Worm (Caenorhabditis elegans): ENCODE measurements around the gene F14F9.8.

Gene F14F9.8

DNA sequence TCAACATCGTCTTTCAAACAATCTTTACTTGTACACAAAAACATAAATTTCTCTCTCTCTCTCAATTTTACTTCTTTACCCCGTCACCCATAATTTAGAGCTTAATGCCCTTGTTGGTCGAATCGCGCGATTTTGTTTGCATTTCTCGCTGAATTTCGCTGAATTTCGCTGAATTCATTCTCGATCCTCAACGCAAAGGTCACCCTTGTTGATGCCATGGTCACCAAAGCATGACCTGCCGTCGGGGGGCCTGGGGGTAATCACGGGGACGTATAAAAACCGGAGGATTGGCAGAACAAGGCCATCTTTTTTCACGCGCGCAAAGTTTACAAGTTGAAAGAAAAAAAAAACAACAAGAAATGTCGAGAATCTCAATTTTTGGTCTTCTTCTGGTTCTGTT, at the start of gene F14F9.8:
Gene F14F9.8 (plus strand): TSS at position 301 of the 400 bp plus-strand sequence.
- TF ChIP-seq tbx-2 (tag; optimal IDR thresholded peaks at IDR 0.05), result no peak
- no peak for TF ChIP-seq lin-11 (tag; optimal IDR thresholded peaks at IDR 0.05)
- no peak for TF ChIP-seq dve-1 (tag; optimal IDR thresholded peaks at IDR 0.05)
- TF ChIP-seq syd-9 (tag; optimal IDR thresholded peaks at IDR 0.05), result no peak
- no peak for TF ChIP-seq npax-4 (tag; optimal IDR thresholded peaks at IDR 0.05)
- no peak for TF ChIP-seq ceh-2 (tag; optimal IDR thresholded peaks at IDR 0.05)
- no peak for TF ChIP-seq odd-2 (tag; optimal IDR thresholded peaks at IDR 0.05)
- TF ChIP-seq pha-2 (tag; optimal IDR thresholded peaks at IDR 0.05), result no peak
- TF ChIP-seq F13H6.1 (tag; optimal IDR thresholded peaks at IDR 0.05), result no peak
- TF ChIP-seq K09A11.1 (tag; optimal IDR thresholded peaks at IDR 0.05; ENCODE audit: insufficient read depth), result no peak
- no peak for TF ChIP-seq ceh-30 (tag; optimal IDR thresholded peaks at IDR 0.05)
- TF ChIP-seq ceh-24 (tag; optimal IDR thresholded peaks at IDR 0.05), result no peak
- no peak for TF ChIP-seq unc-86 (tag; optimal IDR thresholded peaks at IDR 0.05)
- TF ChIP-seq che-1 (tag; optimal IDR thresholded peaks at IDR 0.05), result no peak
- TF ChIP-seq unc-55 (GFP tag; optimal IDR thresholded peaks at IDR 0.05), result no peak
- TF ChIP-seq K02D7.2 (tag; optimal IDR thresholded peaks at IDR 0.05), result no peak
- TF ChIP-seq ets-4 (tag; optimal IDR thresholded peaks at IDR 0.05), result no peak
- TF ChIP-seq tbx-7 (tag; optimal IDR thresholded peaks at IDR 0.05), result no peak

DNA sequence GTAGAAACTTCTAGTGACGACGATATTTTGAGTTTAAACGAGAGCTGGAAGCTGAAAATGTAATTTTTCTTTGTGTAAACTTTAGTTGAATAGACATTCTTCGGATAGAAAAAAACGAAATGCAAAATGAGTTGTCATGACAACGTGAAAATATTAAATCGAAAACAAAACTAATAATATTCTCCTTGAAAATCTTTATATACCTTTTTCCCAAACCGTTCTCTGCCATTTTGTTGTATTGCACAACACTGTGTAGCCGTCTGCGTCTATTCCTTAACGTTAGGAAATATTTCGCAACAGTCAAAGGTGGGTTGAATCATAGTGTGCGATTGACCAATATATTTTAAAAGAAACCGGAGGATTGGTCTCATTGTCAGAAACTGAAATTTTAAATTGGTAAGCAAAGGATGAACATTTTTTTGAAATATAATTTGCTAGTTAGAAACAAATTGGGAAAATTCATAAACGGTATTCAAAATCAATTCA, 49.2 kb upstream of the F14F9.8 start, which contains the start of gene Y58A7A.3:
Gene Y58A7A.3 (minus strand): TSS at position 51 of the 486 bp plus-strand sequence.
- TF ChIP-seq C38D4.7 (GFP tag; optimal IDR thresholded peaks at IDR 0.05) (no peak), nfya-1 (tag; optimal IDR thresholded peaks at IDR 0.05) (peak; percentile 20)

DNA sequence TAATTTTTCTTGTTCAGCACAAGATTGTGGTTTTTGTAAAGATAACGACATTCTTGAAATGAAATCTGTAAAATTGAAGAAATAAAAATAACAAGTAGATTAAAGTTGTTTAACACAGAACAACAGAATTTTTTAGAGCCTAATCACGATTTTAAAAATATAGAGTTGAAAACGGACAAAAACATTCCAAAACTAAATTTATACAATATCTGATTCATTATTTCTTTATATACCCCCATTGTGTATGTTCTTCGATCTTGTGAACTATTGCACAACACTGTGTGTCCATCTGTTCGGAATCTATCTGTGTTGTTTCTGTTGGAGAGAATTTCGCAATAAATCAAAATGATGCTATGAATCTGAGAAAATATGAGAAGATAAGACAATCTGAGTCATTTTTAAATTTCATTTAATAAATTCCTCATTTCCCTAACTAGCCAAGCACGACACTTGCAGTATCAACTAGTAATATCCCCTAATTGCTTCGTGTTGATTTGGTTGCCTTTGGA, 45.1 kb upstream of the F14F9.8 start, which contains the start of gene Y58A7A.4:
Gene Y58A7A.4 (minus strand): TSS at position 51 of the 509 bp plus-strand sequence.
- no peak for TF ChIP-seq ceh-9 (tag; optimal IDR thresholded peaks at IDR 0.05)
- no peak for TF ChIP-seq unc-3 (GFP tag; conservative IDR thresholded peaks at IDR 0.05)
- no peak for TF ChIP-seq unc-3 (tag; optimal IDR thresholded peaks at IDR 0.05)
- no peak for TF ChIP-seq odd-2 (tag; optimal IDR thresholded peaks at IDR 0.05)
- no peak for TF ChIP-seq pha-2 (tag; optimal IDR thresholded peaks at IDR 0.05)
- TF ChIP-seq syd-9 (tag; optimal IDR thresholded peaks at IDR 0.05), result no peak
- no peak for TF ChIP-seq eyg-1 (tag; optimal IDR thresholded peaks at IDR 0.05)
- no peak for TF ChIP-seq unc-55 (GFP tag; optimal IDR thresholded peaks at IDR 0.05)
- no peak for TF ChIP-seq hlh-8 (tag; optimal IDR thresholded peaks at IDR 0.05)
- no peak for TF ChIP-seq tbx-2 (tag; optimal IDR thresholded peaks at IDR 0.05)
- TF ChIP-seq ceh-30 (tag; optimal IDR thresholded peaks at IDR 0.05), result no peak
- TF ChIP-seq lin-11 (tag; optimal IDR thresholded peaks at IDR 0.05), result no peak
- no peak for TF ChIP-seq elt-4 (tag; optimal IDR thresholded peaks at IDR 0.05)

DNA sequence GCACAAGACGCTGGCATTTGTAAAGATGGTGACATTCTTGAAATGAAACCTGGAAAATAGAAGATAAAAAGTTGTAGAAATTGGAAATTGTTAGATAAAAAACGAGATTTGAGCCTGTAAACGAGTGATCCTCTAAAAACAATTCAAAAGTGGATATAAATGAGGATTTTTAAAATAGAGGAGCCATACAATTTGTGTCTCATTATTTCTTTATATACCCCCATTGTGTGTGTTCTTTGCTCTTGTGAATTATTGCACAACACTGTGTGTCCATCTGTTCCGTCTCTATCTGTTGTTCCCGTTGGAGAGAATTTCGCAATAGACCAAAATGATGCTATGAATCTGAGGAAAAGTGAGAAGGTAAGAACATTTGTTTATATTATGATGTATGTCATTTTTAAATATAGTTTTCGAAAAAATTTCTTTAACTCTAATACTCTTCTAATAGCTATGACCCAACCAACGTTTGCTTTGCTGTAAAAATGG, 43.2 kb upstream of the F14F9.8 start, which contains the start of gene Y58A7A.5:
Gene Y58A7A.5 (minus strand): TSS at position 51 of the 486 bp plus-strand sequence.
- TF ChIP-seq pat-9 (tag; optimal IDR thresholded peaks at IDR 0.05) (no peak), K09A11.1 (tag; optimal IDR thresholded peaks at IDR 0.05; ENCODE audit: insufficient read depth) (no peak), ceh-45 (GFP tag; IDR thresholded peaks at IDR 0.05) (no peak), K02D7.2 (tag; optimal IDR thresholded peaks at IDR 0.05) (no peak), ceh-24 (tag; optimal IDR thresholded peaks at IDR 0.05) (no peak), ets-4 (tag; optimal IDR thresholded peaks at IDR 0.05) (no peak), eyg-1 (tag; optimal IDR thresholded peaks at IDR 0.05) (no peak), tbx-2 (tag; optimal IDR thresholded peaks at IDR 0.05) (no peak), ceh-9 (tag; optimal IDR thresholded peaks at IDR 0.05) (no peak), unc-55 (GFP tag; optimal IDR thresholded peaks at IDR 0.05) (no peak), unc-86 (tag; optimal IDR thresholded peaks at IDR 0.05) (no peak), unc-3 (GFP tag; conservative IDR thresholded peaks at IDR 0.05) (no peak), unc-3 (tag; optimal IDR thresholded peaks at IDR 0.05) (no peak), nhr-232 (tag; optimal IDR thresholded peaks at IDR 0.05) (no peak), lim-6 (tag; optimal IDR thresholded peaks at IDR 0.05) (no peak), syd-9 (tag; optimal IDR thresholded peaks at IDR 0.05) (no peak), mec-3 (tag; optimal IDR thresholded peaks at IDR 0.05; ENCODE audit: borderline replicate concordance) (no peak), hlh-13 (GFP tag; optimal IDR thresholded peaks at IDR 0.05) (no peak), ahr-1 (tag; optimal IDR thresholded peaks at IDR 0.05) (no peak), ceh-31 (tag; optimal IDR thresholded peaks at IDR 0.05) (no peak), npax-4 (tag; optimal IDR thresholded peaks at IDR 0.05) (no peak)
